Worm (Caenorhabditis elegans) whole organism, L4/young adult: ENCODE data around the gene T13F3.8.

Experiments
- dao-5 ChIP-seq: sonication (generic microtip); optimal IDR thresholded peaks from 2 replicates; lab custom pipeline; 2016; ENCODE audit warnings: missing genotype, missing genetic modification characterization, moderate library complexity, missing compliant biosample characterization
- him-1 ChIP-seq: sonication (generic microtip); optimal IDR thresholded peaks from 2 replicates; lab custom pipeline; 2016; ENCODE audit warnings: missing genotype, missing genetic modification reagents, missing genetic modification characterization, missing compliant biosample characterization

ce11 chrV:16307253-16307652, 37.7 kb downstream of the T13F3.8 start, which contains the start of gene srxa-7:
- no peak for TF ChIP-seq him-1 (tag; lab: Kevin White, UChicago)
- no peak for TF ChIP-seq dao-5 (tag; lab: Kevin White, UChicago)
